Worm (Caenorhabditis elegans) whole organism, early embryonic: ENCODE measurements around the gene B0252.11.

ENCODE experiments used
- F13C5.2 ChIP-seq: sonication (generic microtip); optimal IDR thresholded peaks from 2 replicates; lab custom pipeline; 2017; ENCODE audit warnings: mild to moderate bottlenecking, missing genetic modification characterization, inconsistent platforms, missing compliant biosample characterization
- ama-1 ChIP-seq: fragments of 150-350 bp; optimal IDR thresholded peaks from 2 replicates; lab custom pipeline; 2014
- ceh-36 ChIP-seq: sonication (generic microtip); optimal IDR thresholded peaks from 2 replicates; lab custom pipeline; 2016; ENCODE audit warnings: missing genetic modification characterization, inconsistent platforms, missing compliant biosample characterization
- flt-1 ChIP-seq: fragments of 200-800 bp; sonication (Bioruptor generic); IDR thresholded peaks from 2 replicates; pipeline ENCODE4 v1.3.6; 2022; ENCODE audit warnings: missing genetic modification characterization, missing compliant biosample characterization
- hmbx-1 ChIP-seq: sonication (generic microtip); optimal IDR thresholded peaks from 2 replicates; lab custom pipeline; 2016; ENCODE audit warnings: mild to moderate bottlenecking, missing genetic modification characterization, missing compliant biosample characterization
- hmg-4 ChIP-seq: fragments of 200-800 bp; sonication (Bioruptor generic); optimal IDR thresholded peaks from 2 replicates; lab custom pipeline; 2018; ENCODE audit warnings: mild to moderate bottlenecking, missing genetic modification characterization, missing compliant biosample characterization
- hnd-1 ChIP-seq: sonication (generic microtip); optimal IDR thresholded peaks from 2 replicates; lab custom pipeline; 2016; ENCODE audit warnings: missing genetic modification characterization, missing compliant biosample characterization
- pes-1 ChIP-seq: fragments of 200-800 bp; sonication (Bioruptor generic); IDR thresholded peaks from 2 replicates; pipeline ENCODE4 v1.3.6; 2022; ENCODE audit warnings: missing genetic modification reagents, missing genetic modification characterization, missing compliant biosample characterization
- scrt-1 ChIP-seq: fragments of 200-800 bp; sonication (Bioruptor generic); IDR thresholded peaks from 2 replicates; pipeline ENCODE4 v1.3.6; 2022; ENCODE audit warnings: missing genetic modification characterization, missing compliant biosample characterization
- tbx-11 ChIP-seq: fragments of 200-800 bp; sonication (Bioruptor generic); IDR thresholded peaks from 2 replicates; pipeline ENCODE4 v1.3.6; 2022; ENCODE audit warnings: missing genetic modification characterization, missing compliant biosample characterization
- tbx-37 ChIP-seq: fragments of 200-800 bp; sonication (Bioruptor generic); conservative IDR thresholded peaks from 2 replicates; pipeline ENCODE4 v1.3.6; 2022; ENCODE audit warnings: missing genetic modification reagents, missing genetic modification characterization, missing compliant biosample characterization
- tra-4 ChIP-seq: sonication (generic microtip); optimal IDR thresholded peaks from 2 replicates; lab custom pipeline; 2017; ENCODE audit warnings: missing genetic modification characterization, missing compliant biosample characterization

ce11 chrII:6908689-6909088 lies 8.9 kb downstream of the B0252.11 start:
- TF ChIP-seq flt-1 (no peak), hnd-1 (tag; lab: Kevin White, UChicago) (no peak), ama-1 (lab: Kevin White, UChicago) (no peak), F13C5.2 (tag; lab: Kevin White, UChicago) (no peak), tbx-37 (GFP tag; lab: Robert Waterston, UW) (no peak), scrt-1 (no peak), hmg-4 (GFP tag; lab: Kevin White, UChicago) (no peak), pes-1 (GFP tag; lab: Robert Waterston, UW) (no peak), tbx-11 (GFP tag; lab: Robert Waterston, UW) (no peak), hmbx-1 (tag; lab: Kevin White, UChicago) (no peak), ceh-36 (no peak), tra-4 (no peak)
